Worm (Caenorhabditis elegans) whole organism, early embryonic: ENCODE measurements around the gene C37C3.2.

ENCODE experiments used
- B0310.2 ChIP-seq: sonication (generic microtip); optimal IDR thresholded peaks from 2 replicates; lab custom pipeline; 2016; ENCODE audit warnings: mild to moderate bottlenecking, missing genetic modification characterization, missing compliant biosample characterization
- ama-1 ChIP-seq: fragments of 150-350 bp; optimal IDR thresholded peaks from 2 replicates; lab custom pipeline; 2014
- hmbx-1 ChIP-seq: sonication (generic microtip); optimal IDR thresholded peaks from 2 replicates; lab custom pipeline; 2016; ENCODE audit warnings: mild to moderate bottlenecking, missing genetic modification characterization, missing compliant biosample characterization
- hnd-1 ChIP-seq: sonication (generic microtip); optimal IDR thresholded peaks from 2 replicates; lab custom pipeline; 2016; ENCODE audit warnings: missing genetic modification characterization, missing compliant biosample characterization
- scrt-1 ChIP-seq: fragments of 200-800 bp; sonication (Bioruptor generic); IDR thresholded peaks from 2 replicates; pipeline ENCODE4 v1.3.6; 2022; ENCODE audit warnings: missing genetic modification characterization, missing compliant biosample characterization
- tbx-11 ChIP-seq: fragments of 200-800 bp; sonication (Bioruptor generic); IDR thresholded peaks from 2 replicates; pipeline ENCODE4 v1.3.6; 2022; ENCODE audit warnings: missing genetic modification characterization, missing compliant biosample characterization

- TF ChIP-seq ama-1 (lab: Kevin White, UChicago) = no peak
- no peak for TF ChIP-seq tbx-11
- TF ChIP-seq B0310.2 (tag; lab: Kevin White, UChicago) = no peak
- TF ChIP-seq scrt-1 (GFP tag; lab: Robert Waterston, UW) = no peak
- no peak for TF ChIP-seq hnd-1 (tag; lab: Kevin White, UChicago)
- TF ChIP-seq hmbx-1 = no peak
Observed at ce11 chrV:7857931-7858330, 2.2 kb downstream of the C37C3.2 start, which contains the start of gene C37C3.1.
